Worm (Caenorhabditis elegans): ENCODE data around the gene F25B4.4.

The F25B4.4 gene

ce11 chrV:5668968-5669367 is 15.7 kb upstream of the F25B4.4 start:
- TF ChIP-seq elt-3 (tag; optimal IDR thresholded peaks at IDR 0.05) (no peak), ceh-83 (GFP tag; optimal IDR thresholded peaks at IDR 0.05) (no peak), lin-32 (GFP tag; optimal IDR thresholded peaks at IDR 0.05) (no peak), zip-8 (tag; optimal IDR thresholded peaks at IDR 0.05) (peak; percentile 74), mab-5 (tag; optimal IDR thresholded peaks at IDR 0.05) (no peak)

ce11 chrV:5672270-5672669 is 12.4 kb upstream of the F25B4.4 start:
- TF ChIP-seq elt-3 (tag; optimal IDR thresholded peaks at IDR 0.05) (no peak), nhr-76 (tag; optimal IDR thresholded peaks at IDR 0.05) (no peak), lin-13 (tag; optimal IDR thresholded peaks at IDR 0.05) (no peak), M03D4.4 (tag; optimal IDR thresholded peaks at IDR 0.05) (no peak), snpc-4 (tag; optimal IDR thresholded peaks at IDR 0.05) (no peak), lsy-2 (tag; optimal IDR thresholded peaks at IDR 0.05) (no peak), mab-5 (tag; optimal IDR thresholded peaks at IDR 0.05) (no peak), elt-1 (tag; optimal IDR thresholded peaks at IDR 0.05; ENCODE audit: borderline replicate concordance, insufficient read depth) (no peak), ztf-11 (tag; optimal IDR thresholded peaks at IDR 0.05) (no peak), hlh-1 (tag; optimal IDR thresholded peaks at IDR 0.05) (no peak), bed-3 (GFP tag; optimal IDR thresholded peaks at IDR 0.05) (no peak)

ce11 chrV:5676011-5676410 is 8.7 kb upstream of the F25B4.4 start, which contains the start of gene pqn-13:
Gene pqn-13, minus strand, starts transcription at chrV:5676111.
- TF ChIP-seq hlh-1 (tag; optimal IDR thresholded peaks at IDR 0.05) (no peak), mep-1 (tag; optimal IDR thresholded peaks at IDR 0.05) (no peak), mab-5 (tag; optimal IDR thresholded peaks at IDR 0.05) (no peak), bed-3 (GFP tag; optimal IDR thresholded peaks at IDR 0.05) (no peak)

ce11 chrV:5677947-5678346 is 6.7 kb upstream of the F25B4.4 start:
- TF ChIP-seq pha-4 (tag; optimal IDR thresholded peaks at IDR 0.05) (no peak), ceh-39 (tag; optimal IDR thresholded peaks at IDR 0.05) (no peak)

ce11 chrV:5682530-5682929 is 2.1 kb upstream of the F25B4.4 start, which contains the start of gene prp-39:
Gene prp-39, minus strand, starts transcription at chrV:5682630.
- TF ChIP-seq flh-1 (GFP tag; optimal IDR thresholded peaks at IDR 0.05) (no peak), sptf-1 (tag; optimal IDR thresholded peaks at IDR 0.05) (no peak), drap-1 (GFP tag; optimal IDR thresholded peaks at IDR 0.05) (no peak), lsy-2 (tag; optimal IDR thresholded peaks at IDR 0.05) (no peak), elt-3 (tag; optimal IDR thresholded peaks at IDR 0.05) (no peak), ham-2 (GFP tag; optimal IDR thresholded peaks at IDR 0.05) (no peak), mls-2 (tag; optimal IDR thresholded peaks at IDR 0.05) (no peak), cnd-1 (tag; optimal IDR thresholded peaks at IDR 0.05) (no peak), blmp-1 (tag; optimal IDR thresholded peaks at IDR 0.05) (no peak), tbx-8 (GFP tag; optimal IDR thresholded peaks at IDR 0.05) (no peak), nhr-76 (tag; optimal IDR thresholded peaks at IDR 0.05) (no peak), bed-3 (GFP tag; optimal IDR thresholded peaks at IDR 0.05) (no peak), hlh-1 (tag; optimal IDR thresholded peaks at IDR 0.05) (no peak), zip-8 (tag; optimal IDR thresholded peaks at IDR 0.05) (no peak), mep-1 (tag; optimal IDR thresholded peaks at IDR 0.05) (no peak), pha-4 (tag; optimal IDR thresholded peaks at IDR 0.05) (no peak)

ce11 chrV:5687115-5687979 is 2.7 kb downstream of the F25B4.4 start, which contains the start of gene F25B4.7:
Gene F25B4.7, minus strand, starts transcription at chrV:5687226.
- TF ChIP-seq ces-1 (GFP tag; optimal IDR thresholded peaks at IDR 0.05) (peak; percentile 52), M03D4.4 (tag; optimal IDR thresholded peaks at IDR 0.05) (no peak)

All from whole organism, mixed stage, embryonic.